Worm (Caenorhabditis elegans) whole organism, L1 larva: Measurements from ENCODE around the gene dhs-23.

Experiments used
- ama-1 ChIP-seq: fragments of 150-350 bp; optimal IDR thresholded peaks from 2 replicates; lab custom pipeline; 2014
- blmp-1 ChIP-seq: fragments of 150-350 bp; optimal IDR thresholded peaks from 2 replicates; lab custom pipeline; 2014; ENCODE audit warnings: missing biosample characterization, missing genetic modification characterization
- ceh-82 ChIP-seq, 3 experiments: fragments of 150-350 bp in 1 of 3; sonication (generic microtip) in 2 of 3; optimal IDR thresholded peaks; 2 replicates each; lab custom pipeline; 2014 to 2017; ENCODE audit warnings: missing biosample characterization in 3 of 3, missing genetic modification characterization in 3 of 3
- fos-1 ChIP-seq: fragments of 150-350 bp; optimal IDR thresholded peaks from 2 replicates; lab custom pipeline; 2014; ENCODE audit warnings: missing biosample characterization, missing genetic modification characterization
- lin-39 ChIP-seq: fragments of 150-350 bp; optimal IDR thresholded peaks from 2 replicates; lab custom pipeline; 2014; ENCODE audit warnings: missing biosample characterization, missing genetic modification reagents, missing genetic modification characterization
- nhr-11 ChIP-seq: fragments of 150-350 bp; optimal IDR thresholded peaks from 2 replicates; lab custom pipeline; 2014; ENCODE audit warnings: missing biosample characterization, missing genetic modification characterization
- nhr-28 ChIP-seq: fragments of 150-350 bp; optimal IDR thresholded peaks from 2 replicates; lab custom pipeline; 2014; ENCODE audit warnings: missing biosample characterization, missing genetic modification characterization
- nhr-47 ChIP-seq: sonication (generic microtip); optimal IDR thresholded peaks from 2 replicates; lab custom pipeline; 2016; ENCODE audit warnings: mild to moderate bottlenecking, missing genetic modification characterization, moderate library complexity, missing compliant biosample characterization
- pag-3 ChIP-seq: sonication (generic microtip); optimal IDR thresholded peaks from 2 replicates; lab custom pipeline; 2017; ENCODE audit warnings: missing genetic modification characterization, mild to moderate bottlenecking, missing compliant biosample characterization, antibody characterized with exemption, borderline replicate concordance; ENCODE audit not compliant: insufficient read depth
- pqm-1 ChIP-seq: sonication (generic microtip); optimal IDR thresholded peaks from 3 replicates; lab custom pipeline; 2017; ENCODE audit warnings: missing biosample characterization, missing genetic modification characterization
- skn-1 ChIP-seq: fragments of 150-350 bp; optimal IDR thresholded peaks from 2 replicates; lab custom pipeline; 2014; ENCODE audit warnings: missing biosample characterization, missing genetic modification characterization
- zag-1 ChIP-seq: fragments of 150-350 bp; optimal IDR thresholded peaks from 2 replicates; lab custom pipeline; 2014; ENCODE audit warnings: missing biosample characterization, missing genetic modification characterization
- ztf-11 ChIP-seq, 2 experiments: sonication (generic microtip); optimal IDR thresholded peaks; 2 replicates each; lab custom pipeline; 2016 to 2017; ENCODE audit warnings: missing genetic modification characterization in 2 of 2, missing biosample characterization in 1 of 2, missing compliant biosample characterization in 1 of 2

ce11 chrV:15367770-15368169 is 13.2 kb upstream of the dhs-23 start:
- TF ChIP-seq pqm-1 (no peak), ceh-82 (tag; optimal IDR thresholded peaks at IDR 0.05; lab: Kevin White, UChicago) (no peak), ama-1 (lab: Kevin White, UChicago) (no peak), nhr-28 (tag; lab: Kevin White, UChicago) (no peak), nhr-11 (tag; lab: Kevin White, UChicago) (no peak), nhr-47 (no peak), fos-1 (tag; lab: Kevin White, UChicago) (no peak), pag-3 (no peak), zag-1 (tag; lab: Kevin White, UChicago) (no peak), blmp-1 (tag; lab: Kevin White, UChicago) (no peak), skn-1 (no peak), lin-39 (tag; lab: Kevin White, UChicago) (no peak), ztf-11 (tag; optimal IDR thresholded peaks at IDR 0.05; lab: Kevin White, UChicago) (no peak)
